Worm (Caenorhabditis elegans) whole organism, L1 larva: ENCODE data around the gene F57B1.5.

Experiments used
- efl-3 ChIP-seq: fragments of 200-800 bp; sonication (Bioruptor generic); optimal IDR thresholded peaks from 2 replicates; lab custom pipeline; 2018; ENCODE audit warnings: mild to moderate bottlenecking, missing genetic modification characterization, missing compliant biosample characterization
- elt-3 ChIP-seq, 6 experiments: fragments of 150-350 bp in 1 of 6; sonication (generic microtip); optimal IDR thresholded peaks; 2 replicates each; lab custom pipeline; 2017 to 2018; ENCODE audit warnings: missing biosample characterization in 6 of 6, missing genetic modification characterization in 6 of 6, inconsistent platforms in 1 of 6
- fos-1 ChIP-seq: fragments of 150-350 bp; optimal IDR thresholded peaks from 2 replicates; lab custom pipeline; 2014; ENCODE audit warnings: missing biosample characterization, missing genetic modification characterization
- jun-1 ChIP-seq: fragments of 150-350 bp; optimal IDR thresholded peaks from 2 replicates; lab custom pipeline; 2014; ENCODE audit warnings: missing biosample characterization, missing genetic modification reagents, missing genetic modification characterization

DNA sequence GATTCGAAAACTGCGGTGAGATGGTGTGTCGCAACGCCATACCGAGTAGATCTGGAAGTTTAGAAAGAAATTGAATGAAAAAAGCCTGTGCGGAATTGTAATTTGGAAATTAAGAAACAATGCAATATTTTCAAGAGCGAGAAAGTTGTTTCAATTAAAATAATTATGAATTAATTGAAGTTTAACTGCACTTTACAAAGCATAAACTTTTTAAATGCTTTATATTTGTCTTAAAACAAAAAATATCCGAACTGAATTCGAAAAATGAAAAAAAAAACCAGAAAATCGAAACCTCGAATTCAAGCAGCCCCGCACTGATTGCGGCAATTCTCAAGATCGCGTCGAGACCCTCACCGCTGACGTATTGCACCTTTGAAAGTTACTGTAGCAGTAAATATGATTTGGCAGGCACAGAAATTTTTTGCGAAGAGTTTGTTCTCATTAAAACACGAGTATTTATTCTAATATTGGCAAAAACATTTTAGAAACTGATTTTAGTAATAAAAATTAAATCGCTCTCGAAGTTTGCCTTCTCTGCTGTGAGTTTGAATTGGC is 14.0 kb upstream of the F57B1.5 start, which contains the start of gene sun-1:
- TF ChIP-seq efl-3 (no peak), fos-1 (no peak), elt-3 (tag; optimal IDR thresholded peaks at IDR 0.05; lab: Kevin White, UChicago) (no peak), jun-1 (tag; lab: Kevin White, UChicago) (no peak)
